Worm (Caenorhabditis elegans) whole organism, mixed stage, embryonic: ENCODE measurements around the gene srt-23.
"Not testable (repeated sequence)": the region's sequence is repeated elsewhere in the genome, so short reads cannot be mapped to it uniquely, and the experiment has no call there.

Experiments used
- elt-3 ChIP-seq: fragments of 150-350 bp; optimal IDR thresholded peaks from 2 replicates; lab custom pipeline; 2014; ENCODE audit warnings: missing biosample characterization, missing genetic modification characterization
- ham-2 ChIP-seq: fragments of 200-800 bp; sonication (Bioruptor generic); optimal IDR thresholded peaks from 2 replicates; lab custom pipeline; 2018; ENCODE audit warnings: mild to moderate bottlenecking, missing genetic modification characterization, missing compliant biosample characterization
- hlh-1 ChIP-seq: fragments of 150-350 bp; optimal IDR thresholded peaks from 2 replicates; lab custom pipeline; 2014; ENCODE audit warnings: missing biosample characterization, missing genetic modification reagents, missing genetic modification characterization
- lin-13 ChIP-seq: fragments of 150-350 bp; optimal IDR thresholded peaks from 2 replicates; lab custom pipeline; 2014; ENCODE audit warnings: missing biosample characterization, missing genetic modification characterization
- snpc-4 ChIP-seq: fragments of 150-350 bp; optimal IDR thresholded peaks from 2 replicates; lab custom pipeline; 2014; ENCODE audit warnings: missing biosample characterization, missing genetic modification characterization
- unc-62 ChIP-seq: fragments of 150-350 bp; optimal IDR thresholded peaks from 2 replicates; lab custom pipeline; 2014; ENCODE audit warnings: missing biosample characterization, missing genetic modification reagents, missing genetic modification characterization
- ztf-11 ChIP-seq: fragments of 150-350 bp; optimal IDR thresholded peaks from 2 replicates; lab custom pipeline; 2014; ENCODE audit warnings: missing biosample characterization, missing genetic modification characterization

- TF ChIP-seq ham-2 (GFP tag; lab: Kevin White, UChicago); snpc-4; unc-62 (GFP tag; lab: Kevin White, UChicago); elt-3 (tag; lab: Kevin White, UChicago); ztf-11 (tag; lab: Kevin White, UChicago); lin-13 (tag; lab: Kevin White, UChicago); hlh-1 (tag; lab: Kevin White, UChicago): not testable (repeated sequence)
These were observed 14.5 kb downstream of the srt-23 start, which contains the start of gene F56B3.9 for ce11 chrIV:771061-771460.
